Fruit fly (Drosophila melanogaster): ENCODE results near the gene CG34164.

CG34164 gene

dm6 chr2L:12103231-12104210 is 47.4 kb downstream of the CG34164 start, which contains the start of the genes Patsas and ThrRS (continued):
- TF ChIP-seq ftz-f1 (GFP tag; optimal IDR thresholded peaks at IDR 0.05) (no peak), Mes4 (GFP tag; optimal IDR thresholded peaks at IDR 0.05) (peak; percentile 52), CG12219 (GFP tag; optimal IDR thresholded peaks at IDR 0.05) (peak; percentile 26), NFAT (GFP tag; IDR thresholded peaks at IDR 0.05) (peak; percentile 74), Gug (GFP tag; IDR thresholded peaks at IDR 0.05) (peak; percentile 73; the same call in 3 of the 4 replicates), CG11696 (GFP tag; IDR thresholded peaks at IDR 0.05) (peak; percentile 58), Camta (GFP tag; optimal IDR thresholded peaks at IDR 0.05) (peak; percentile 61), Max (GFP tag; optimal IDR thresholded peaks at IDR 0.05) (peak; percentile 82), Med (GFP tag) (peak; percentile 94), ERR (GFP tag; optimal IDR thresholded peaks at IDR 0.05) (peak; percentile 35), CG15073 (GFP tag; optimal IDR thresholded peaks at IDR 0.05) (peak; percentile 15), hkb (optimal IDR thresholded peaks at IDR 0.05) (peak; percentile 97), hkb (GFP tag; IDR thresholded peaks at IDR 0.05) (peak; percentile 81), CG15269 (tag; optimal IDR thresholded peaks at IDR 0.05) (peak; percentile 90), vnd (GFP tag; IDR thresholded peaks at IDR 0.05; ENCODE audit: partially characterized antibody) (no peak), CG15479 (GFP tag; optimal IDR thresholded peaks at IDR 0.05) (no peak), HLH54F (GFP tag; optimal IDR thresholded peaks at IDR 0.05) (peak; percentile 78), NK7.1 (GFP tag; optimal IDR thresholded peaks at IDR 0.05) (peak; percentile 48), CG3163 (GFP tag; optimal IDR thresholded peaks at IDR 0.05) (peak; percentile 38), NfI (GFP tag; optimal IDR thresholded peaks at IDR 0.05) (peak; percentile 86), Abd-B (GFP tag; optimal IDR thresholded peaks at IDR 0.05) (peak; percentile 96), slp2 (GFP tag; optimal IDR thresholded peaks at IDR 0.05) (peak; percentile 73), CG17361 (GFP tag; IDR thresholded peaks at IDR 0.05) (peak; percentile 95), CG34422 (GFP tag; IDR thresholded peaks at IDR 0.05) (peak; percentile 69), Ada2b (GFP tag; IDR thresholded peaks at IDR 0.05) (peak; percentile 83), CG3726 (GFP tag; IDR thresholded peaks at IDR 0.05) (peak; percentile 72; the same call in 2 of the 3 replicates), zf30C (GFP tag; optimal IDR thresholded peaks at IDR 0.05) (no peak), fru (optimal IDR thresholded peaks at IDR 0.05) (no peak), Hsf (GFP tag; optimal IDR thresholded peaks at IDR 0.05) (peak; percentile 88), CG13123 (GFP tag; optimal IDR thresholded peaks at IDR 0.05) (peak; percentile 63), CG11085 (GFP tag; IDR thresholded peaks at IDR 0.05) (peak; percentile 75), pzg (GFP tag; optimal IDR thresholded peaks at IDR 0.05) (peak; percentile 54), da (GFP tag; optimal IDR thresholded peaks at IDR 0.05) (no peak), vvl (GFP tag; IDR thresholded peaks at IDR 0.05) (peak; percentile 87), sd (tag; optimal IDR thresholded peaks at IDR 0.05) (peak; percentile 61), ash1 (GFP tag; optimal IDR thresholded peaks at IDR 0.05) (no peak), phol (tag; optimal IDR thresholded peaks at IDR 0.05) (peak; percentile 93), CG34224 (GFP tag; IDR thresholded peaks at IDR 0.05; ENCODE audit: partially characterized antibody) (no peak), tup (GFP tag; optimal IDR thresholded peaks at IDR 0.05) (peak; percentile 28)

- TF ChIP-seq hkb (optimal IDR thresholded peaks at IDR 0.05) = no peak
- TF ChIP-seq hkb (GFP tag; IDR thresholded peaks at IDR 0.05) = no peak
- TF ChIP-seq CG7786 (GFP tag; optimal IDR thresholded peaks at IDR 0.05) = no peak
- TF ChIP-seq Ravus (GFP tag; IDR thresholded peaks at IDR 0.05) = no peak
- TF ChIP-seq lola (GFP tag; optimal IDR thresholded peaks at IDR 0.05) = no peak
- TF ChIP-seq Doc3 (GFP tag; IDR thresholded peaks at IDR 0.05; ENCODE audit: partially characterized antibody) = no peak
- TF ChIP-seq Lpt (GFP tag; optimal IDR thresholded peaks at IDR 0.05) = no peak
- no peak for TF ChIP-seq CG4328 (GFP tag; optimal IDR thresholded peaks at IDR 0.05)
- peak; percentile 26 for TF ChIP-seq sens (GFP tag)
- no peak for TF ChIP-seq YL-1 (GFP tag; optimal IDR thresholded peaks at IDR 0.05)
- TF ChIP-seq Med (GFP tag) = no peak
- TF ChIP-seq exex (tag; optimal IDR thresholded peaks at IDR 0.05) = peak; percentile 31
- peak; percentile 21 for TF ChIP-seq kay (GFP tag; optimal IDR thresholded peaks at IDR 0.05)
- TF ChIP-seq sd (tag; optimal IDR thresholded peaks at IDR 0.05) = peak; percentile 40
- TF ChIP-seq Tbp (GFP tag; optimal IDR thresholded peaks at IDR 0.05) = no peak
- no peak for TF ChIP-seq CrebB (tag; optimal IDR thresholded peaks at IDR 0.05)
Measured at dm6 chr2L:12107087-12107486, 50.9 kb downstream of the CG34164 start.
